Fruit fly (Drosophila melanogaster) whole organism, embryonic: ENCODE results near the gene Mst36Fb.

Experiments
- Awh ChIP-seq: fragments of 200-800 bp; sonication (Bioruptor generic); IDR thresholded peaks from 2 replicates; pipeline ENCODE4, ENCODE4 v1.3.6; 2022; ENCODE audit warnings: missing biosample characterization, missing genetic modification characterization
- CG10321 ChIP-seq: fragments of 200-800 bp; sonication (Bioruptor generic); IDR thresholded peaks from 2 replicates; pipeline ENCODE4 v1.3.6; 2022; ENCODE audit warnings: missing biosample characterization, missing genetic modification characterization
- CG10462 ChIP-seq: fragments of 200-800 bp; sonication (Bioruptor generic); optimal IDR thresholded peaks from 2 replicates; lab custom pipeline; 2016; ENCODE audit warnings: missing biosample characterization, missing genetic modification characterization
- CG10979 ChIP-seq: fragments of 200-800 bp; sonication (Bioruptor generic); optimal IDR thresholded peaks from 2 replicates; lab custom pipeline; 2018; ENCODE audit warnings: missing biosample characterization, mild to moderate bottlenecking, missing genetic modification characterization, moderate library complexity
- CG12219 ChIP-seq: fragments of 200-800 bp; sonication (Bioruptor generic); optimal IDR thresholded peaks from 3 replicates; lab custom pipeline; 2018; ENCODE audit warnings: missing biosample characterization, mild to moderate bottlenecking, missing genetic modification characterization
- CG13123 ChIP-seq: fragments of 200-800 bp; sonication (Bioruptor generic); optimal IDR thresholded peaks from 2 replicates; lab custom pipeline; 2016; ENCODE audit warnings: missing biosample characterization, missing genetic modification characterization
- CG14050 ChIP-seq: fragments of 200-800 bp; sonication (Bioruptor generic); IDR thresholded peaks from 3 replicates; pipeline ENCODE4 v1.3.6; 2022; ENCODE audit warnings: missing biosample characterization, missing genetic modification characterization
- CG17359 ChIP-seq: fragments of 200-800 bp; sonication (Bioruptor generic); optimal IDR thresholded peaks from 3 replicates; lab custom pipeline; 2018; ENCODE audit warnings: missing biosample characterization, mild to moderate bottlenecking, missing genetic modification characterization, moderate library complexity
- CG2120 ChIP-seq: fragments of 200-800 bp; sonication (Bioruptor generic); optimal IDR thresholded peaks from 3 replicates; lab custom pipeline; 2016; ENCODE audit warnings: missing biosample characterization, missing genetic modification characterization
- CG34376 ChIP-seq: fragments of 200-800 bp; sonication (Bioruptor generic); optimal IDR thresholded peaks from 2 replicates; lab custom pipeline; 2018; ENCODE audit warnings: missing biosample characterization, mild to moderate bottlenecking, missing genetic modification characterization
- CG3838 ChIP-seq: fragments of 200-800 bp; sonication (Bioruptor generic); optimal IDR thresholded peaks from 3 replicates; lab custom pipeline; 2016; ENCODE audit warnings: missing biosample characterization, missing genetic modification characterization
- CG7372 ChIP-seq: fragments of 200-800 bp; sonication (Bioruptor generic); IDR thresholded peaks from 2 replicates; pipeline ENCODE4 v1.3.6; 2022; ENCODE audit warnings: missing biosample characterization, missing genetic modification characterization
- CG7839 ChIP-seq: fragments of 200-800 bp; sonication (Bioruptor generic); optimal IDR thresholded peaks from 3 replicates; lab custom pipeline; 2018; ENCODE audit warnings: missing biosample characterization, mild to moderate bottlenecking, missing genetic modification characterization, moderate library complexity
- CG8281 ChIP-seq: fragments of 200-800 bp; sonication (Bioruptor generic); optimal IDR thresholded peaks from 2 replicates; lab custom pipeline; 2018; ENCODE audit warnings: missing biosample characterization, mild to moderate bottlenecking, missing genetic modification characterization, moderate library complexity
- CkIIα-i1 ChIP-seq: fragments of 200-800 bp; sonication (Bioruptor generic); IDR thresholded peaks from 2 replicates; pipeline ENCODE4 v1.3.6; 2022; ENCODE audit warnings: missing biosample characterization, missing genetic modification characterization
- Deaf1 ChIP-seq: fragments of 200-800 bp; optimal IDR thresholded peaks from 3 replicates; lab custom pipeline; 2019; ENCODE audit warnings: missing biosample characterization, mild to moderate bottlenecking, missing genetic modification characterization, moderate library complexity
- Drgx ChIP-seq: fragments of 200-800 bp; sonication (Bioruptor generic); IDR thresholded peaks from 2 replicates; pipeline ENCODE4 v1.3.6; 2022; ENCODE audit warnings: missing biosample characterization, missing genetic modification characterization
- Eip74EF ChIP-seq, 2 experiments: fragments of 200-800 bp in 1 of 2; fragments of >200 bp in 1 of 2; sonication (Bioruptor generic) in 1 of 2; optimal IDR thresholded peaks; 2 replicates each; lab custom pipeline; 2017 to 2019; ENCODE audit warnings: missing biosample characterization in 2 of 2, missing genetic modification characterization in 2 of 2, mild to moderate bottlenecking in 1 of 2, moderate library complexity in 1 of 2
- H2.0 ChIP-seq: fragments of 200-800 bp; sonication (Bioruptor generic); IDR thresholded peaks from 2 replicates; pipeline ENCODE4 v1.3.6; 2022; ENCODE audit warnings: missing biosample characterization, missing genetic modification characterization
- HmgD ChIP-seq: fragments of 200-800 bp; sonication (Bioruptor generic); optimal IDR thresholded peaks from 3 replicates; lab custom pipeline; 2016; ENCODE audit warnings: missing biosample characterization, missing genetic modification characterization
- Hr39 ChIP-seq: fragments of >200 bp; optimal IDR thresholded peaks from 2 replicates; lab custom pipeline; 2017
- Nf-YC ChIP-seq: fragments of 200-800 bp; optimal IDR thresholded peaks from 3 replicates; lab custom pipeline; 2019; ENCODE audit warnings: missing biosample characterization, mild to moderate bottlenecking, missing genetic modification characterization, moderate library complexity
- Optix ChIP-seq: fragments of 200-800 bp; sonication (Bioruptor generic); IDR thresholded peaks from 3 replicates; pipeline ENCODE4 v1.3.6; 2022; ENCODE audit warnings: missing biosample characterization, missing genetic modification characterization
- Pdp1 ChIP-seq, 2 experiments: fragments of 200-800 bp; sonication (Bioruptor generic); optimal IDR thresholded peaks; 3 replicates each; lab custom pipeline; 2016; ENCODE audit warnings: missing biosample characterization in 2 of 2, missing genetic modification characterization in 2 of 2, mild to moderate bottlenecking in 1 of 2, moderate library complexity in 1 of 2
- Ravus ChIP-seq: fragments of 200-800 bp; sonication (Bioruptor generic); IDR thresholded peaks from 2 replicates; pipeline ENCODE4 v1.3.6; 2022; ENCODE audit warnings: missing biosample characterization, missing genetic modification characterization
- Scr ChIP-seq: fragments of 200-800 bp; sonication (Bioruptor generic); IDR thresholded peaks from 2 replicates; pipeline ENCODE4 v1.3.6; 2022; ENCODE audit warnings: missing biosample characterization, missing genetic modification characterization; ENCODE audit not compliant: partially characterized antibody
- Ssrp ChIP-seq: fragments of 200-800 bp; sonication (Bioruptor generic); optimal IDR thresholded peaks from 2 replicates; lab custom pipeline; 2018; ENCODE audit warnings: missing biosample characterization, mild to moderate bottlenecking, missing genetic modification characterization, moderate library complexity
- Taf1 ChIP-seq: fragments of 200-800 bp; sonication (Bioruptor generic); IDR thresholded peaks from 2 replicates; pipeline ENCODE4 v1.3.6; 2022; ENCODE audit warnings: missing biosample characterization, missing genetic modification characterization
- ato ChIP-seq: fragments of 200-800 bp; sonication (Bioruptor generic); IDR thresholded peaks from 2 replicates; pipeline ENCODE4 v1.3.6; 2022; ENCODE audit warnings: missing biosample characterization, missing genetic modification characterization; ENCODE audit not compliant: partially characterized antibody
- chm ChIP-seq: fragments of 200-800 bp; sonication (Bioruptor generic); IDR thresholded peaks from 2 replicates; pipeline ENCODE4 v1.3.6; 2022; ENCODE audit warnings: missing biosample characterization, missing genetic modification characterization
- croc ChIP-seq: fragments of 200-800 bp; sonication (Bioruptor generic); conservative IDR thresholded peaks from 3 replicates; pipeline ENCODE4 v1.3.6; 2022; ENCODE audit warnings: missing biosample characterization, missing genetic modification characterization
- dan ChIP-seq: fragments of 200-800 bp; sonication (Bioruptor generic); IDR thresholded peaks from 2 replicates; pipeline ENCODE4 v1.3.6; 2022; ENCODE audit warnings: missing biosample characterization, missing genetic modification characterization
- fd96Cb ChIP-seq: fragments of 200-800 bp; sonication (Bioruptor generic); optimal IDR thresholded peaks from 2 replicates; lab custom pipeline; 2018; ENCODE audit warnings: missing biosample characterization, mild to moderate bottlenecking, missing genetic modification characterization, moderate library complexity
- fu2 ChIP-seq: fragments of 200-800 bp; sonication (Bioruptor generic); optimal IDR thresholded peaks from 2 replicates; lab custom pipeline; 2016; ENCODE audit warnings: missing biosample characterization, missing genetic modification characterization
- gem ChIP-seq: fragments of 200-800 bp; sonication (Bioruptor generic); optimal IDR thresholded peaks from 2 replicates; lab custom pipeline; 2019; ENCODE audit warnings: missing biosample characterization, mild to moderate bottlenecking, missing genetic modification characterization, moderate library complexity
- lilli ChIP-seq: fragments of 200-800 bp; sonication (Bioruptor generic); optimal IDR thresholded peaks from 3 replicates; lab custom pipeline; 2016; ENCODE audit warnings: missing biosample characterization, missing genetic modification characterization
- luna ChIP-seq: fragments of 200-800 bp; sonication (Bioruptor generic); optimal IDR thresholded peaks from 2 replicates; lab custom pipeline; 2016; ENCODE audit warnings: missing biosample characterization, missing genetic modification characterization
- pb ChIP-seq: fragments of 200-800 bp; sonication (Bioruptor generic); optimal IDR thresholded peaks from 3 replicates; lab custom pipeline; 2016; ENCODE audit warnings: missing biosample characterization, missing genetic modification characterization
- pfk ChIP-seq: fragments of 200-800 bp; sonication (Bioruptor generic); optimal IDR thresholded peaks from 2 replicates; lab custom pipeline; 2018; ENCODE audit warnings: missing biosample characterization, mild to moderate bottlenecking, missing genetic modification characterization, moderate library complexity
- pho ChIP-seq: fragments of 200-800 bp; sonication (Bioruptor generic); optimal IDR thresholded peaks from 2 replicates; lab custom pipeline; 2016; ENCODE audit warnings: missing biosample characterization, missing genetic modification characterization
- pita ChIP-seq: fragments of 200-800 bp; sonication (Bioruptor generic); optimal IDR thresholded peaks from 2 replicates; lab custom pipeline; 2017; ENCODE audit warnings: missing biosample characterization, mild to moderate bottlenecking, missing genetic modification characterization
- psq ChIP-seq: fragments of 200-800 bp; sonication (Bioruptor generic); optimal IDR thresholded peaks from 2 replicates; lab custom pipeline; 2017; ENCODE audit warnings: missing biosample characterization, missing genetic modification characterization
- salm ChIP-seq: fragments of 200-800 bp; sonication (Bioruptor generic); optimal IDR thresholded peaks from 2 replicates; lab custom pipeline; 2018; ENCODE audit warnings: missing biosample characterization, mild to moderate bottlenecking, missing genetic modification characterization
- sens ChIP-seq: fragments of 200-800 bp; sonication (Bioruptor generic); peaks from one replicate; lab custom pipeline; 2016; ENCODE audit warnings: missing biosample characterization, missing genetic modification characterization
- sim ChIP-seq: fragments of 200-800 bp; sonication (Bioruptor generic); IDR thresholded peaks from 2 replicates; pipeline ENCODE4 v1.3.6; 2022; ENCODE audit warnings: missing biosample characterization, missing genetic modification characterization
- sisA ChIP-seq: fragments of 200-800 bp; sonication (Bioruptor generic); IDR thresholded peaks from 2 replicates; pipeline ENCODE4 v1.3.6; 2022; ENCODE audit warnings: missing biosample characterization, missing genetic modification characterization
- ttk ChIP-seq: fragments of 200-800 bp; sonication (Bioruptor generic); IDR thresholded peaks from 2 replicates; pipeline ENCODE4 v2.1.2; 2022; ENCODE audit warnings: missing biosample characterization, missing genetic modification characterization
- wek ChIP-seq: fragments of 200-800 bp; sonication (Bioruptor generic); optimal IDR thresholded peaks from 3 replicates; lab custom pipeline; 2018; ENCODE audit warnings: missing biosample characterization, mild to moderate bottlenecking, missing genetic modification characterization, moderate library complexity
- wor ChIP-seq: fragments of 200-800 bp; sonication (Bioruptor generic); IDR thresholded peaks from 2 replicates; pipeline ENCODE4 v1.3.6; 2022; ENCODE audit warnings: missing biosample characterization, missing genetic modification characterization
- z ChIP-seq: fragments of 200-800 bp; sonication (Bioruptor generic); IDR thresholded peaks from 3 replicates; pipeline ENCODE4 v1.3.6; 2022; ENCODE audit warnings: missing biosample characterization, missing genetic modification characterization
- zen ChIP-seq: fragments of 200-800 bp; sonication (Bioruptor generic); optimal IDR thresholded peaks from 3 replicates; lab custom pipeline; 2018; ENCODE audit warnings: missing biosample characterization, mild to moderate bottlenecking, missing genetic modification characterization, moderate library complexity
- zfh1 ChIP-seq: fragments of 200-800 bp; sonication (Bioruptor generic); IDR thresholded peaks from 3 replicates; pipeline ENCODE4 v1.3.6; 2022; ENCODE audit warnings: missing biosample characterization, missing genetic modification characterization

Gene Mst36Fb

dm6 chr2L:18663395-18663794 is 11.5 kb downstream of the Mst36Fb start:
- TF ChIP-seq dan (GFP tag; lab: Robert Waterston, UW) (no peak), zfh1 (no peak), chm (no peak), Drgx (GFP tag; lab: Robert Waterston, UW) (peak; percentile 52), CG12219 (no peak), sens (GFP tag; lab: Kevin White, UChicago) (peak; percentile 58), fd96Cb (tag; lab: Kevin White, UChicago) (no peak), z (0 out of 3 replicates have a peak, but pooled peaks have one; percentile 19), gem (peak; percentile 3)

- TF ChIP-seq Ravus (GFP tag; lab: Robert Waterston, UW) = no peak
- TF ChIP-seq Deaf1 (tag; lab: Kevin White, UChicago) = peak; percentile 5
- no peak for TF ChIP-seq CG34376
- no peak for TF ChIP-seq croc
- TF ChIP-seq CG14050 (GFP tag; lab: Robert Waterston, UW) = no peak
- TF ChIP-seq CG17359 (tag; lab: Kevin White, UChicago) = peak; percentile 28
- no peak for TF ChIP-seq H2.0 (GFP tag; lab: Robert Waterston, UW)
- TF ChIP-seq CkIIα-i1 = no peak
- no peak for TF ChIP-seq luna (GFP tag; lab: Kevin White, UChicago)
- no peak for TF ChIP-seq Hr39
- TF ChIP-seq Ssrp (tag; lab: Kevin White, UChicago) = no peak
- no peak for TF ChIP-seq sim (GFP tag; lab: Robert Waterston, UW)
- TF ChIP-seq Scr (GFP tag; lab: Robert Waterston, UW) = no peak
- TF ChIP-seq gem = peak; percentile 35
- peak in 1 of 2 experiments; percentile 5 for TF ChIP-seq Eip74EF (GFP tag; optimal IDR thresholded peaks at IDR 0.05; lab: Kevin White, UChicago)
- TF ChIP-seq wor (GFP tag; lab: Robert Waterston, UW) = no peak
- TF ChIP-seq lilli (GFP tag; lab: Kevin White, UChicago) = no peak
- no peak for TF ChIP-seq CG10321
- no peak for TF ChIP-seq fu2
- TF ChIP-seq Pdp1 (GFP tag; optimal IDR thresholded peaks at IDR 0.05; lab: Kevin White, UChicago) = no peak
- no peak for TF ChIP-seq pb (GFP tag; lab: Kevin White, UChicago)
- no peak for TF ChIP-seq pita (GFP tag; lab: Kevin White, UChicago)
- no peak for TF ChIP-seq ato (GFP tag; lab: Robert Waterston, UW)
- peak; percentile 64 for TF ChIP-seq CG7839
- TF ChIP-seq CG10462 (GFP tag; lab: Kevin White, UChicago) = no peak
- no peak for TF ChIP-seq wek (GFP tag; lab: Kevin White, UChicago)
- no peak for TF ChIP-seq sisA (GFP tag; lab: Robert Waterston, UW)
- TF ChIP-seq CG13123 (GFP tag; lab: Kevin White, UChicago) = no peak
- peak; percentile 54 for TF ChIP-seq sens (GFP tag; lab: Kevin White, UChicago)
- TF ChIP-seq zen (tag; lab: Kevin White, UChicago) = no peak
- TF ChIP-seq ttk (GFP tag; lab: Robert Waterston, UW) = no peak
- TF ChIP-seq pfk (GFP tag; lab: Kevin White, UChicago) = no peak
- TF ChIP-seq psq (GFP tag; lab: Kevin White, UChicago) = no peak
- no peak for TF ChIP-seq Taf1 (GFP tag; lab: Robert Waterston, UW)
- no peak for TF ChIP-seq CG7372 (GFP tag; lab: Robert Waterston, UW)
- no peak for TF ChIP-seq CG10979
- TF ChIP-seq CG3838 (GFP tag; lab: Kevin White, UChicago) = no peak
- no peak for TF ChIP-seq pho
- TF ChIP-seq Awh (GFP tag; lab: Robert Waterston, UW) = no peak
- TF ChIP-seq salm (tag; lab: Kevin White, UChicago) = no peak
- TF ChIP-seq HmgD (GFP tag; lab: Kevin White, UChicago) = no peak
- TF ChIP-seq Nf-YC (tag; lab: Kevin White, UChicago) = peak; percentile 9
- no peak for TF ChIP-seq CG8281
- peak; percentile 28 for TF ChIP-seq CG2120
- TF ChIP-seq Optix = no peak
These were observed 16.8 kb downstream of the Mst36Fb start for dm6 chr2L:18658108-18658507.
